Fruit fly (Drosophila melanogaster) Kc167 (cell line): ENCODE data around the gene RpL28.

Experiments used
- Myc ChIP-seq: fragments of >200 bp; optimal IDR thresholded peaks from 2 replicates; lab custom pipeline; 2017; ENCODE audit warnings: missing external identifiers
- Sin3A ChIP-seq: fragments of >200 bp; optimal IDR thresholded peaks from 2 replicates; lab custom pipeline; 2018; ENCODE audit warnings: missing external identifiers
- h ChIP-seq: fragments of >200 bp; optimal IDR thresholded peaks from 3 replicates; lab custom pipeline; 2018; ENCODE audit warnings: missing external identifiers
- insv ChIP-seq: fragments of >200 bp; optimal IDR thresholded peaks from 3 replicates; lab custom pipeline; 2018; ENCODE audit warnings: missing external identifiers
- psq ChIP-seq: fragments of >200 bp; optimal IDR thresholded peaks from 2 replicates; lab custom pipeline; 2017; ENCODE audit warnings: missing external identifiers
- ttk ChIP-seq: sonication (Bioruptor generic); optimal IDR thresholded peaks from 2 replicates; lab custom pipeline; 2017; ENCODE audit warnings: missing external identifiers

RpL28 gene

dm6 chr3L:3189647-3190046 lies 33.1 kb downstream of the RpL28 start, which contains the start of the genes CG42525 and CG14958:
Gene CG42525 (minus strand): TSS chr3L:3189747.
Gene CG14958 (plus strand): TSS chr3L:3189978.
- TF ChIP-seq insv (lab: Kevin White, UChicago) (no peak), psq (lab: Kevin White, UChicago) (no peak), Myc (lab: Kevin White, UChicago) (no peak), Sin3A (lab: Kevin White, UChicago) (no peak), ttk (lab: Kevin White, UChicago) (no peak), h (lab: Kevin White, UChicago) (no peak)

- TF ChIP-seq Sin3A (lab: Kevin White, UChicago): no peak
- no peak for TF ChIP-seq insv (lab: Kevin White, UChicago)
- no peak for TF ChIP-seq ttk (lab: Kevin White, UChicago)
- TF ChIP-seq psq (lab: Kevin White, UChicago): no peak
- no peak for TF ChIP-seq Myc (lab: Kevin White, UChicago)
- no peak for TF ChIP-seq h (lab: Kevin White, UChicago)
Observed at dm6 chr3L:3187263-3187662, 35.5 kb downstream of the RpL28 start, which contains the start of gene CG14957. Gene CG14957 (plus strand): TSS chr3L:3187563.

- TF ChIP-seq psq (lab: Kevin White, UChicago) (no peak), Sin3A (lab: Kevin White, UChicago) (no peak), ttk (lab: Kevin White, UChicago) (no peak), h (lab: Kevin White, UChicago) (no peak), Myc (lab: Kevin White, UChicago) (no peak), insv (lab: Kevin White, UChicago) (no peak)
Observed at dm6 chr3L:3186364-3186763, 36.4 kb downstream of the RpL28 start, which contains the start of gene CG32284. Gene CG32284 (plus strand): TSS chr3L:3186664.

- no peak for TF ChIP-seq insv (lab: Kevin White, UChicago)
- no peak for TF ChIP-seq psq (lab: Kevin White, UChicago)
- no peak for TF ChIP-seq Sin3A (lab: Kevin White, UChicago)
- TF ChIP-seq h (lab: Kevin White, UChicago): no peak
- no peak for TF ChIP-seq ttk (lab: Kevin White, UChicago)
- no peak for TF ChIP-seq Myc (lab: Kevin White, UChicago)
Observed at dm6 chr3L:3184104-3184503, 38.7 kb downstream of the RpL28 start, which contains the start of gene CG42494. Gene CG42494 (plus strand): TSS chr3L:3184404.

dm6 chr3L:3179474-3179873 lies 43.3 kb downstream of the RpL28 start:
- no peak for TF ChIP-seq h (lab: Kevin White, UChicago)

- TF ChIP-seq ttk (lab: Kevin White, UChicago) (no peak), h (lab: Kevin White, UChicago) (no peak), insv (lab: Kevin White, UChicago) (no peak), psq (lab: Kevin White, UChicago) (no peak), Sin3A (lab: Kevin White, UChicago) (no peak), Myc (lab: Kevin White, UChicago) (no peak)
Observed at dm6 chr3L:3178530-3179096, 44.1 kb downstream of the RpL28 start, which contains the start of the genes MnM and Girdin. Gene MnM (minus strand): TSS chr3L:3178580. Gene Girdin (plus strand): TSS chr3L:3178930.

dm6 chr3L:3177872-3178271 lies 44.9 kb downstream of the RpL28 start:
- TF ChIP-seq psq (lab: Kevin White, UChicago): no peak
- TF ChIP-seq Sin3A (lab: Kevin White, UChicago): no peak
- TF ChIP-seq h (lab: Kevin White, UChicago): no peak
- no peak for TF ChIP-seq Myc (lab: Kevin White, UChicago)

- TF ChIP-seq Myc (lab: Kevin White, UChicago): no peak
- TF ChIP-seq insv (lab: Kevin White, UChicago): no peak
- no peak for TF ChIP-seq Sin3A (lab: Kevin White, UChicago)
- TF ChIP-seq psq (lab: Kevin White, UChicago): no peak
- TF ChIP-seq h (lab: Kevin White, UChicago): no peak
- TF ChIP-seq ttk (lab: Kevin White, UChicago): no peak
Observed at dm6 chr3L:3172445-3172844, 50.3 kb downstream of the RpL28 start, which contains the start of gene CG14963. Gene CG14963 (minus strand): TSS chr3L:3172545.
